Worm (Caenorhabditis elegans): ENCODE measurements around the gene Y51H7C.41.

Y51H7C.41 gene

ce11 chrII:1411372-1411771, 8.3 kb downstream of the Y51H7C.41 start, which contains the start of gene Y51H7C.9:
Gene Y51H7C.9 (minus strand): TSS chrII:1411472.
- no peak for TF ChIP-seq hmg-11 (tag; optimal IDR thresholded peaks at IDR 0.05)

ce11 chrII:1412359-1412907, 9.3 kb downstream of the Y51H7C.41 start, which contains the start of gene alkb-1:
Gene alkb-1 (plus strand): TSS chrII:1412409.
- TF ChIP-seq ceh-28 (tag; optimal IDR thresholded peaks at IDR 0.05) (peak; percentile 93), nhr-43 (tag; optimal IDR thresholded peaks at IDR 0.05; ENCODE audit: poor library complexity, severe bottlenecking) (no peak), nhr-76 (tag; optimal IDR thresholded peaks at IDR 0.05) (no peak), daf-12 (tag; optimal IDR thresholded peaks at IDR 0.05) (no peak), aly-2 (tag; optimal IDR thresholded peaks at IDR 0.05) (no peak), pqm-1 (tag; optimal IDR thresholded peaks at IDR 0.05) (no peak)

ce11 chrII:1419994-1420393, 16.9 kb downstream of the Y51H7C.41 start:
- TF ChIP-seq ceh-28 (tag; optimal IDR thresholded peaks at IDR 0.05) (peak; percentile 84), hmg-11 (tag; optimal IDR thresholded peaks at IDR 0.05) (no peak)

- TF ChIP-seq ceh-28 (tag; optimal IDR thresholded peaks at IDR 0.05) (peak; percentile 55), nhr-23 (tag; optimal IDR thresholded peaks at IDR 0.05) (no peak)
These were observed 17.8 kb downstream of the Y51H7C.41 start for ce11 chrII:1420806-1421463.

- TF ChIP-seq lin-15B (tag; optimal IDR thresholded peaks at IDR 0.05) = no peak
- no peak for TF ChIP-seq nfya-1 (tag; optimal IDR thresholded peaks at IDR 0.05; ENCODE audit: insufficient read depth)
- TF ChIP-seq ama-1 (optimal IDR thresholded peaks at IDR 0.05) = no peak
- TF ChIP-seq R02D3.7 (tag; optimal IDR thresholded peaks at IDR 0.05) = no peak
- TF ChIP-seq aly-2 (tag; optimal IDR thresholded peaks at IDR 0.05) = no peak
- no peak for TF ChIP-seq tbx-2 (tag; optimal IDR thresholded peaks at IDR 0.05)
- no peak for TF ChIP-seq eor-1 (tag; optimal IDR thresholded peaks at IDR 0.05)
- no peak for TF ChIP-seq nhr-25 (tag; optimal IDR thresholded peaks at IDR 0.05)
- no peak for TF ChIP-seq ceh-9 (tag; optimal IDR thresholded peaks at IDR 0.05)
- no peak for TF ChIP-seq nhr-67 (tag; optimal IDR thresholded peaks at IDR 0.05)
- TF ChIP-seq nhr-11 (tag; optimal IDR thresholded peaks at IDR 0.05) = no peak
- TF ChIP-seq sea-2 (GFP tag; optimal IDR thresholded peaks at IDR 0.05) = no peak
- TF ChIP-seq elt-3 (tag; optimal IDR thresholded peaks at IDR 0.05) = no peak
- no peak for TF ChIP-seq nhr-12 (tag; optimal IDR thresholded peaks at IDR 0.05)
- TF ChIP-seq mdl-1 (tag; optimal IDR thresholded peaks at IDR 0.05) = no peak
- no peak for TF ChIP-seq egl-27 (tag; optimal IDR thresholded peaks at IDR 0.05)
- no peak for TF ChIP-seq ZK546.5 (tag; optimal IDR thresholded peaks at IDR 0.05)
- no peak for TF ChIP-seq nhr-76 (tag; optimal IDR thresholded peaks at IDR 0.05)
- TF ChIP-seq fkh-2 (tag; optimal IDR thresholded peaks at IDR 0.05) = no peak
- no peak for TF ChIP-seq daf-12 (tag; optimal IDR thresholded peaks at IDR 0.05)
These were observed 20.5 kb downstream of the Y51H7C.41 start, which contains the start of gene Y51H7C.10 for ce11 chrII:1423660-1424059. Gene Y51H7C.10 (minus strand): TSS chrII:1423760.

- TF ChIP-seq fkh-2 (tag; optimal IDR thresholded peaks at IDR 0.05) = no peak
- no peak for TF ChIP-seq hmg-11 (tag; optimal IDR thresholded peaks at IDR 0.05)
- no peak for TF ChIP-seq nhr-25 (tag; optimal IDR thresholded peaks at IDR 0.05)
- no peak for TF ChIP-seq pha-4 (tag; optimal IDR thresholded peaks at IDR 0.05)
- TF ChIP-seq nhr-12 (tag; optimal IDR thresholded peaks at IDR 0.05) = no peak
- TF ChIP-seq ZK546.5 (tag; optimal IDR thresholded peaks at IDR 0.05) = no peak
- TF ChIP-seq nhr-11 (tag; optimal IDR thresholded peaks at IDR 0.05) = no peak
- TF ChIP-seq ama-1 (optimal IDR thresholded peaks at IDR 0.05) = no peak
- TF ChIP-seq ceh-82 (tag; optimal IDR thresholded peaks at IDR 0.05) = no peak
- TF ChIP-seq snpc-4 (tag; optimal IDR thresholded peaks at IDR 0.05) = no peak
- TF ChIP-seq daf-12 (tag; optimal IDR thresholded peaks at IDR 0.05) = no peak
- no peak for TF ChIP-seq lsy-12 (tag; optimal IDR thresholded peaks at IDR 0.05)
- TF ChIP-seq nhr-67 (tag; optimal IDR thresholded peaks at IDR 0.05) = no peak
These were observed 33.6 kb downstream of the Y51H7C.41 start for ce11 chrII:1436715-1437114.

Data from whole organism, L3 larva.